Fruit fly (Drosophila melanogaster): ENCODE measurements around the gene CG17193.

CG17193 gene

dm6 chr3R:20027841-20028240 is 28.1 kb downstream of the CG17193 start, which contains the start of the genes CG4424 and CG4854 (continued):
- TF ChIP-seq Chrac-16 (GFP tag; optimal IDR thresholded peaks at IDR 0.05), result no peak
- TF ChIP-seq CG11560 (tag; IDR thresholded peaks at IDR 0.05), result no peak
- peak; percentile 25 for TF ChIP-seq YL-1 (GFP tag; optimal IDR thresholded peaks at IDR 0.05)
- no peak for TF ChIP-seq eve (GFP tag; optimal IDR thresholded peaks at IDR 0.05)
- peak; percentile 57; the same call in 1 of the 2 replicates for TF ChIP-seq CG13287 (GFP tag; IDR thresholded peaks at IDR 0.05; ENCODE audit: partially characterized antibody)
- TF ChIP-seq CG7963 (GFP tag; IDR thresholded peaks at IDR 0.05; ENCODE audit: partially characterized antibody), result no peak
- peak; percentile 60 for TF ChIP-seq Dref (GFP tag; IDR thresholded peaks at IDR 0.05)
- TF ChIP-seq CG2712 (tag; optimal IDR thresholded peaks at IDR 0.05), result no peak
- TF ChIP-seq wek (GFP tag; optimal IDR thresholded peaks at IDR 0.05), result peak; percentile 40
- TF ChIP-seq hbn (GFP tag; IDR thresholded peaks at IDR 0.05; ENCODE audit: partially characterized antibody), result 0 out of 2 replicates have a peak, but pooled peaks have one; percentile 36
- TF ChIP-seq bcd (GFP tag; optimal IDR thresholded peaks at IDR 0.05), result no peak
- TF ChIP-seq CG17829 (tag; optimal IDR thresholded peaks at IDR 0.05), result no peak
- no peak for TF ChIP-seq CG4282 (GFP tag; optimal IDR thresholded peaks at IDR 0.05)
- no peak for TF ChIP-seq Adf1 (GFP tag; IDR thresholded peaks at IDR 0.05)
- TF ChIP-seq Abd-B (GFP tag; optimal IDR thresholded peaks at IDR 0.05), result peak; percentile 53
- no peak for TF ChIP-seq sens-2 (GFP tag; IDR thresholded peaks at IDR 0.05)
- no peak for TF ChIP-seq Meics (GFP tag; optimal IDR thresholded peaks at IDR 0.05)
- TF ChIP-seq CG30020 (tag; optimal IDR thresholded peaks at IDR 0.05), result peak; percentile 17
- TF ChIP-seq CG3995 (GFP tag; optimal IDR thresholded peaks at IDR 0.05), result no peak
- no peak for TF ChIP-seq rib (GFP tag; IDR thresholded peaks at IDR 0.05)
- peak; percentile 46 for TF ChIP-seq MESR4 (GFP tag; optimal IDR thresholded peaks at IDR 0.05)
- TF ChIP-seq CG11093 (GFP tag; IDR thresholded peaks at IDR 0.05), result no peak
- no peak for TF ChIP-seq CG10654 (GFP tag; optimal IDR thresholded peaks at IDR 0.05)
- TF ChIP-seq ara (GFP tag; IDR thresholded peaks at IDR 0.05), result no peak
- TF ChIP-seq Scr (GFP tag; IDR thresholded peaks at IDR 0.05; ENCODE audit: partially characterized antibody), result peak; percentile 34; the same call in 1 of the 2 replicates
- no peak for TF ChIP-seq pum (GFP tag; optimal IDR thresholded peaks at IDR 0.05)
- no peak for TF ChIP-seq CG6689 (GFP tag; IDR thresholded peaks at IDR 0.05)
- TF ChIP-seq Eip74EF (GFP tag; optimal IDR thresholded peaks at IDR 0.05), result no peak
- TF ChIP-seq Antp (GFP tag; optimal IDR thresholded peaks at IDR 0.05), result no peak
- no peak for TF ChIP-seq tio (GFP tag; optimal IDR thresholded peaks at IDR 0.05)
- TF ChIP-seq fd3F (GFP tag; optimal IDR thresholded peaks at IDR 0.05), result no peak
- TF ChIP-seq D19B (GFP tag; optimal IDR thresholded peaks at IDR 0.05), result no peak
- peak; percentile 22 for TF ChIP-seq Sin3A (optimal IDR thresholded peaks at IDR 0.05)
- peak; percentile 5 for TF ChIP-seq CG14710 (tag; optimal IDR thresholded peaks at IDR 0.05)

dm6 chr3R:20021152-20021769 is 34.6 kb downstream of the CG17193 start, which contains the start of the genes PIG-L and psidin:
PIG-L (minus strand) TSS chr3R:20021338.
psidin (plus strand) TSS chr3R:20021704.
- no peak for TF ChIP-seq HLHmδ (GFP tag; optimal IDR thresholded peaks at IDR 0.05)
- TF ChIP-seq mirr (GFP tag; optimal IDR thresholded peaks at IDR 0.05), result no peak
- TF ChIP-seq CG2129 (GFP tag; IDR thresholded peaks at IDR 0.05; ENCODE audit: partially characterized antibody), result peak; percentile 93
- no peak for TF ChIP-seq kni (GFP tag; optimal IDR thresholded peaks at IDR 0.05)
- TF ChIP-seq CG16815 (GFP tag; optimal IDR thresholded peaks at IDR 0.05), result peak; percentile 75
- peak; percentile 84 for TF ChIP-seq mld (GFP tag; IDR thresholded peaks at IDR 0.05; ENCODE audit: partially characterized antibody)
- TF ChIP-seq fd64A (GFP tag; optimal IDR thresholded peaks at IDR 0.05), result no peak
- peak; percentile 77 for TF ChIP-seq slp2 (GFP tag; optimal IDR thresholded peaks at IDR 0.05)
- TF ChIP-seq PHDP (tag; optimal IDR thresholded peaks at IDR 0.05), result peak; percentile 88
- TF ChIP-seq CG3065 (GFP tag; optimal IDR thresholded peaks at IDR 0.05), result peak; percentile 17
- no peak for TF ChIP-seq CG8478 (optimal IDR thresholded peaks at IDR 0.05)
- TF ChIP-seq Hand (GFP tag; optimal IDR thresholded peaks at IDR 0.05), result peak; percentile 49
- TF ChIP-seq CG31365 (tag; optimal IDR thresholded peaks at IDR 0.05), result no peak
- TF ChIP-seq ase (GFP tag; IDR thresholded peaks at IDR 0.05), result peak; percentile 23; the same call in 2 of the 3 replicates
- TF ChIP-seq CG7963 (GFP tag; IDR thresholded peaks at IDR 0.05; ENCODE audit: partially characterized antibody), result peak; percentile 81
- peak; percentile 85 for TF ChIP-seq Ssrp (tag; optimal IDR thresholded peaks at IDR 0.05)
- peak; percentile 68 for TF ChIP-seq HHEX (GFP tag; optimal IDR thresholded peaks at IDR 0.05)
- TF ChIP-seq CG9876 (GFP tag; optimal IDR thresholded peaks at IDR 0.05), result peak; percentile 74

All from whole organism, embryonic.